Fruit fly (Drosophila melanogaster): ENCODE results near the gene Kap-alpha1.

DNA sequence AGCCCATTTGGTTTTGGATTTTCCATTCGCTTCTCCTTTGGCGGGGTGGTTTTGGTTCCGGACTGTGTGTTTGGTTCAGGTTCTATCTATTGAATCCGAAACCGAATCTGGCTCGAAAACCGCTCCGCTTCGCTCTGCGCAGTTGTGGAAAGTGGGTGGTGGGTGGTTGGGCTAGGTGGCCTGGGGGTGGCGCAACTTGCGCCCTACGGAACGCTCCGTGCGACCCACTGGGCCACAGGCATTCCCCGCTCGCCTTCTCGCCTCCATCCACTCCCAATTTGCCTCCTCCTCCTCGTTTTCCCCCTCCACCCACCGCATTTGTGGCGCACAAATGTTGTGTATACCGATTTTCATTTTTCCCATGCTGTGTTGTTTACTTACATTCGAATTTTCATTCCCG lies 11.7 kb downstream of the Kap-alpha1 start:
- TF ChIP-seq salr (GFP tag; optimal IDR thresholded peaks at IDR 0.05) (no peak), Ets96B (tag; optimal IDR thresholded peaks at IDR 0.05) (no peak), CG3919 (GFP tag; optimal IDR thresholded peaks at IDR 0.05) (no peak), Eip75B (GFP tag; optimal IDR thresholded peaks at IDR 0.05) (no peak), topi (GFP tag; optimal IDR thresholded peaks at IDR 0.05) (no peak), CG7368 (GFP tag; optimal IDR thresholded peaks at IDR 0.05) (peak; percentile 73), CG6792 (GFP tag; optimal IDR thresholded peaks at IDR 0.05) (no peak), spab (GFP tag; optimal IDR thresholded peaks at IDR 0.05) (no peak), vri (GFP tag; optimal IDR thresholded peaks at IDR 0.05) (no peak), esn (GFP tag; optimal IDR thresholded peaks at IDR 0.05) (no peak), svp (GFP tag) (no peak), CG6276 (GFP tag; optimal IDR thresholded peaks at IDR 0.05) (no peak)
